Fruit fly (Drosophila melanogaster) whole organism, embryonic: ENCODE data around the gene CG13258.

Experiments used
- B-H2 ChIP-seq: fragments of 200-800 bp; sonication (Bioruptor generic); optimal IDR thresholded peaks from 2 replicates; lab custom pipeline; 2018; ENCODE audit warnings: missing biosample characterization, mild to moderate bottlenecking, missing genetic modification characterization
- CG10543 ChIP-seq: fragments of 200-800 bp; sonication (Bioruptor generic); optimal IDR thresholded peaks from 3 replicates; lab custom pipeline; 2017; ENCODE audit warnings: missing biosample characterization, mild to moderate bottlenecking, missing genetic modification characterization, moderate library complexity
- CG11504 ChIP-seq: fragments of 200-800 bp; sonication (Bioruptor generic); optimal IDR thresholded peaks from 3 replicates; lab custom pipeline; 2019; ENCODE audit warnings: missing biosample characterization, mild to moderate bottlenecking, missing genetic modification characterization, moderate library complexity
- CG12299 ChIP-seq: fragments of 200-800 bp; sonication (Bioruptor generic); optimal IDR thresholded peaks from 2 replicates; lab custom pipeline; 2018; ENCODE audit warnings: missing biosample characterization, mild to moderate bottlenecking, missing genetic modification characterization
- CG13894 ChIP-seq: fragments of 200-800 bp; sonication (Bioruptor generic); optimal IDR thresholded peaks from 3 replicates; lab custom pipeline; 2018; ENCODE audit warnings: missing biosample characterization, mild to moderate bottlenecking, missing genetic modification characterization, moderate library complexity
- CG15479 ChIP-seq: fragments of 200-800 bp; sonication (Bioruptor generic); optimal IDR thresholded peaks from 3 replicates; lab custom pipeline; 2019; ENCODE audit warnings: missing biosample characterization, mild to moderate bottlenecking, missing genetic modification characterization, moderate library complexity
- CG17359 ChIP-seq: fragments of 200-800 bp; sonication (Bioruptor generic); optimal IDR thresholded peaks from 3 replicates; lab custom pipeline; 2018; ENCODE audit warnings: missing biosample characterization, mild to moderate bottlenecking, missing genetic modification characterization, moderate library complexity
- CG17385 ChIP-seq: fragments of 200-800 bp; sonication (Bioruptor generic); optimal IDR thresholded peaks from 3 replicates; lab custom pipeline; 2018; ENCODE audit warnings: missing biosample characterization, mild to moderate bottlenecking, missing genetic modification characterization
- CG17612 ChIP-seq: fragments of 200-800 bp; sonication (Bioruptor generic); IDR thresholded peaks from 2 replicates; pipeline ENCODE4 v1.3.6; 2022; ENCODE audit warnings: missing biosample characterization, missing genetic modification characterization
- CG18619 ChIP-seq: fragments of 200-800 bp; sonication (Bioruptor generic); optimal IDR thresholded peaks from 3 replicates; lab custom pipeline; 2017; ENCODE audit warnings: missing biosample characterization, mild to moderate bottlenecking, missing genetic modification characterization
- CG2120 ChIP-seq: fragments of 200-800 bp; sonication (Bioruptor generic); optimal IDR thresholded peaks from 3 replicates; lab custom pipeline; 2016; ENCODE audit warnings: missing biosample characterization, missing genetic modification characterization
- CG30020 ChIP-seq: fragments of 200-800 bp; optimal IDR thresholded peaks from 2 replicates; lab custom pipeline; 2019; ENCODE audit warnings: missing biosample characterization, mild to moderate bottlenecking, missing genetic modification characterization, moderate library complexity
- CG33557 ChIP-seq: fragments of 200-800 bp; sonication (Bioruptor generic); optimal IDR thresholded peaks from 2 replicates; lab custom pipeline; 2019; ENCODE audit warnings: missing biosample characterization, mild to moderate bottlenecking, missing genetic modification characterization, moderate library complexity
- CG3838 ChIP-seq: fragments of 200-800 bp; sonication (Bioruptor generic); optimal IDR thresholded peaks from 3 replicates; lab custom pipeline; 2016; ENCODE audit warnings: missing biosample characterization, missing genetic modification characterization
- CG3847 ChIP-seq: fragments of 200-800 bp; sonication (Bioruptor generic); IDR thresholded peaks from 2 replicates; pipeline ENCODE4 v1.3.6; 2022; ENCODE audit warnings: missing biosample characterization, missing genetic modification characterization
- CG5180 ChIP-seq: fragments of 200-800 bp; sonication (Bioruptor generic); optimal IDR thresholded peaks from 3 replicates; lab custom pipeline; 2017; ENCODE audit warnings: missing biosample characterization, missing genetic modification characterization, mild to moderate bottlenecking, moderate library complexity, missing genetic modification reagents
- CG7372 ChIP-seq: fragments of 200-800 bp; sonication (Bioruptor generic); IDR thresholded peaks from 2 replicates; pipeline ENCODE4 v1.3.6; 2022; ENCODE audit warnings: missing biosample characterization, missing genetic modification characterization
- CG7556 ChIP-seq: fragments of 200-800 bp; sonication (Bioruptor generic); optimal IDR thresholded peaks from 2 replicates; lab custom pipeline; 2017; ENCODE audit warnings: missing biosample characterization, mild to moderate bottlenecking, missing genetic modification characterization
- CG8924 ChIP-seq: fragments of 200-800 bp; optimal IDR thresholded peaks from 3 replicates; lab custom pipeline; 2019; ENCODE audit warnings: missing biosample characterization, mild to moderate bottlenecking, missing genetic modification characterization, moderate library complexity
- CTCF ChIP-seq: fragments of 200-800 bp; sonication (Bioruptor generic); optimal IDR thresholded peaks from 2 replicates; lab custom pipeline; 2017; ENCODE audit warnings: missing biosample characterization, mild to moderate bottlenecking, missing genetic modification characterization, moderate library complexity
- CoRest ChIP-seq: fragments of 200-800 bp; sonication (Bioruptor generic); optimal IDR thresholded peaks from 3 replicates; lab custom pipeline; 2018; ENCODE audit warnings: missing biosample characterization, mild to moderate bottlenecking, missing genetic modification characterization, moderate library complexity
- Elba2 ChIP-seq: fragments of 200-800 bp; sonication (Bioruptor generic); optimal IDR thresholded peaks from 3 replicates; lab custom pipeline; 2016; ENCODE audit warnings: missing biosample characterization, missing genetic modification characterization
- Fer1 ChIP-seq: fragments of 200-800 bp; sonication (Bioruptor generic); optimal IDR thresholded peaks from 2 replicates; lab custom pipeline; 2017; ENCODE audit warnings: missing biosample characterization, mild to moderate bottlenecking, missing genetic modification characterization
- Hand ChIP-seq: fragments of 200-800 bp; sonication (Bioruptor generic); optimal IDR thresholded peaks from 2 replicates; lab custom pipeline; 2017; ENCODE audit warnings: mild to moderate bottlenecking, missing biosample characterization, missing genetic modification reagents, missing genetic modification characterization
- Hr78 ChIP-seq, 2 experiments: fragments of 200-800 bp in 1 of 2; fragments of >200 bp in 1 of 2; sonication (Bioruptor generic) in 1 of 2; optimal IDR thresholded peaks; 2 replicates each; lab custom pipeline; 2017 to 2019; ENCODE audit warnings: missing biosample characterization in 2 of 2, missing genetic modification characterization in 2 of 2, mild to moderate bottlenecking in 1 of 2, moderate library complexity in 1 of 2
- Med ChIP-seq: fragments of 200-800 bp; sonication (Bioruptor generic); peaks from one replicate; lab custom pipeline; 2016; ENCODE audit warnings: missing biosample characterization, missing genetic modification characterization, mild to moderate bottlenecking, inconsistent platforms, moderate library complexity
- Neu2 ChIP-seq: fragments of 200-800 bp; sonication (Bioruptor generic); optimal IDR thresholded peaks from 3 replicates; lab custom pipeline; 2016; ENCODE audit warnings: missing biosample characterization, missing genetic modification characterization, borderline replicate concordance
- Oli ChIP-seq: fragments of 200-800 bp; sonication (Bioruptor generic); optimal IDR thresholded peaks from 2 replicates; lab custom pipeline; 2018; ENCODE audit warnings: missing biosample characterization, mild to moderate bottlenecking, missing genetic modification characterization, moderate library complexity
- Sry-β ChIP-seq: fragments of 200-800 bp; sonication (Bioruptor generic); optimal IDR thresholded peaks from 2 replicates; lab custom pipeline; 2018; ENCODE audit warnings: missing biosample characterization, mild to moderate bottlenecking, missing genetic modification characterization, moderate library complexity
- Trl ChIP-seq, 3 experiments: fragments of >200 bp in 2 of 3; fragments of 200-800 bp in 1 of 3; sonication (Bioruptor generic) in 1 of 3; optimal IDR thresholded peaks; 2 replicates in 1 of 3; 3 replicates in 2 of 3; lab custom pipeline; 2016 to 2017; ENCODE audit warnings: missing biosample characterization in 1 of 3, missing genetic modification characterization in 1 of 3
- ab ChIP-seq: fragments of 200-800 bp; sonication (Bioruptor generic); optimal IDR thresholded peaks from 2 replicates; lab custom pipeline; 2016; ENCODE audit warnings: missing biosample characterization, missing genetic modification characterization
- ara ChIP-seq: fragments of 200-800 bp; sonication (Bioruptor generic); IDR thresholded peaks from 2 replicates; pipeline ENCODE4 v1.3.6; 2022; ENCODE audit warnings: missing biosample characterization, missing genetic modification characterization
- ash1 ChIP-seq: fragments of 200-800 bp; sonication (Bioruptor generic); optimal IDR thresholded peaks from 2 replicates; lab custom pipeline; 2018; ENCODE audit warnings: missing biosample characterization, mild to moderate bottlenecking, missing genetic modification characterization
- cg ChIP-seq: fragments of 200-800 bp; sonication (Bioruptor generic); optimal IDR thresholded peaks from 3 replicates; lab custom pipeline; 2019; ENCODE audit warnings: missing biosample characterization, mild to moderate bottlenecking, missing genetic modification characterization, moderate library complexity
- dimm ChIP-seq: fragments of 200-800 bp; sonication (Bioruptor generic); IDR thresholded peaks from 2 replicates; pipeline ENCODE4 v1.3.6; 2022; ENCODE audit warnings: missing biosample characterization, missing genetic modification characterization
- eve ChIP-seq, 2 experiments: fragments of >200 bp; optimal IDR thresholded peaks; 2 replicates each; lab custom pipeline; 2017; ENCODE audit warnings: missing biosample characterization in 2 of 2, missing genetic modification characterization in 2 of 2
- ftz-f1 ChIP-seq: fragments of 200-800 bp; sonication (Bioruptor generic); optimal IDR thresholded peaks from 2 replicates; lab custom pipeline; 2016; ENCODE audit warnings: missing biosample characterization, missing genetic modification characterization
- grn ChIP-seq: fragments of 200-800 bp; sonication (Bioruptor generic); optimal IDR thresholded peaks from 3 replicates; lab custom pipeline; 2017; ENCODE audit warnings: missing biosample characterization, missing genetic modification characterization
- insv ChIP-seq, 2 experiments: fragments of 200-800 bp; sonication (Bioruptor generic); optimal IDR thresholded peaks; 3 replicates each; lab custom pipeline; 2016 to 2018; ENCODE audit warnings: missing biosample characterization in 2 of 2, missing genetic modification characterization in 2 of 2
- lbe ChIP-seq: fragments of 200-800 bp; sonication (Bioruptor generic); optimal IDR thresholded peaks from 2 replicates; lab custom pipeline; 2016; ENCODE audit warnings: missing biosample characterization, mild to moderate bottlenecking, missing genetic modification characterization
- nau ChIP-seq: fragments of 200-800 bp; sonication (Bioruptor generic); optimal IDR thresholded peaks from 3 replicates; lab custom pipeline; 2017; ENCODE audit warnings: missing biosample characterization, mild to moderate bottlenecking, missing genetic modification characterization, missing genetic modification reagents
- nerfin-1 ChIP-seq: fragments of 200-800 bp; sonication (Bioruptor generic); optimal IDR thresholded peaks from 3 replicates; lab custom pipeline; 2019; ENCODE audit warnings: missing biosample characterization, mild to moderate bottlenecking, missing genetic modification characterization, moderate library complexity
- pfk ChIP-seq: fragments of 200-800 bp; sonication (Bioruptor generic); optimal IDR thresholded peaks from 2 replicates; lab custom pipeline; 2018; ENCODE audit warnings: missing biosample characterization, mild to moderate bottlenecking, missing genetic modification characterization, moderate library complexity
- pros ChIP-seq: fragments of 200-800 bp; sonication (Bioruptor generic); optimal IDR thresholded peaks from 3 replicates; lab custom pipeline; 2019; ENCODE audit warnings: missing biosample characterization, mild to moderate bottlenecking, missing genetic modification characterization, moderate library complexity
- sd ChIP-seq: fragments of 200-800 bp; sonication (Bioruptor generic); optimal IDR thresholded peaks from 3 replicates; lab custom pipeline; 2018; ENCODE audit warnings: missing biosample characterization, mild to moderate bottlenecking, missing genetic modification characterization, moderate library complexity
- sens ChIP-seq: fragments of 200-800 bp; sonication (Bioruptor generic); peaks from one replicate; lab custom pipeline; 2016; ENCODE audit warnings: missing biosample characterization, missing genetic modification characterization
- tap ChIP-seq: fragments of 200-800 bp; optimal IDR thresholded peaks from 3 replicates; lab custom pipeline; 2019; ENCODE audit warnings: missing biosample characterization, mild to moderate bottlenecking, missing genetic modification characterization, moderate library complexity
- twi ChIP-seq: fragments of 200-800 bp; optimal IDR thresholded peaks from 2 replicates; lab custom pipeline; 2019; ENCODE audit warnings: missing biosample characterization, mild to moderate bottlenecking, missing genetic modification characterization, moderate library complexity
- yki ChIP-seq: fragments of >200 bp; optimal IDR thresholded peaks from 3 replicates; lab custom pipeline; 2018

The CG13258 gene

DNA sequence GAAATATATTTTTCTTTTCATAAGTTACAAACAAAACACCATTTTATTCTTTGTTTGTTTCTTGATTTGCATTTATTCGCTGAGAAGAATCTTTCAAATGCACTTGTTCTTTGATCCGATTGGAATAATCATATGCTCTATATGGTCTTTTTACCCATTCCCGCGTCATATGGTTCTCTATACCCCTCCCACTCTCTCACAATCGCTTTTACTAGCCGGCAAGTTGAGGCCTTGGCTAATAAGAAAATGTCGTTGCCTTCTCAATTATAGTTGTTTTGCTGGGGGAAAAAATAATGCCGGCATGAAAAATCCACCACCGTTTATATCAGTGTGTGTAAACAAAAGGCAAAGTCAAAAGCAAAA, 24.0 kb downstream of the CG13258 start:
- TF ChIP-seq CG17359 (tag; lab: Kevin White, UChicago) = no peak
- TF ChIP-seq CG2120 (GFP tag; lab: Kevin White, UChicago) = peak; percentile 9
- peak; percentile 54 for TF ChIP-seq sens (GFP tag; lab: Kevin White, UChicago)
- TF ChIP-seq eve (GFP tag; optimal IDR thresholded peaks at IDR 0.05; lab: Kevin White, UChicago) = peak in 1 of 2 experiments; percentile 47
- TF ChIP-seq ara (GFP tag; lab: Robert Waterston, UW) = no peak
- TF ChIP-seq CG12299 (tag; lab: Kevin White, UChicago) = no peak
- TF ChIP-seq, all 482 proteins: peak for 3

DNA sequence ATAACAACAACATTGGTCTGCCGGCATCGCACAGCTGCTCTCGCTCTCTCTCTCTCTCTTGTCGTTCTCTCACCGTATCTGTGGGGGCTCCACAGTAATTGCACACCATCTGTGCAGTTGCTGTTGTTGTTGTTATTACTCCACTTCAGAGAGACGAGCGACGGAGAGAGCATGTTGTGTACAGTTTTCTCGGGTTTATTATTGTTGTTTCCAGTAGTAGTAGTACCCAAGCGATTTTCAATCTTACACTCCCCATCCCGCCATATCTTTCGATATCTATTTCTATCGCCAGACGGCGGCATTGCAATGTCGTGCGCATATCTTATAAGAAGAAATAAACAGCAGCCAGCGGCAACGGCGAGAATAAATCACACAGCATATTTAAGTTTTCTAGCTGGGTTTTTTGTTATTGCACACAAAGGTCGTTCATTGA, 24.7 kb downstream of the CG13258 start:
- no peak for TF ChIP-seq dimm (GFP tag; lab: Robert Waterston, UW)
- TF ChIP-seq lbe (GFP tag; lab: Kevin White, UChicago) = peak; percentile 14
- no peak for TF ChIP-seq ash1 (GFP tag; lab: Kevin White, UChicago)
- TF ChIP-seq CG15479 = peak; percentile 32
- TF ChIP-seq CoRest (tag; lab: Kevin White, UChicago) = no peak
- TF ChIP-seq ara (GFP tag; lab: Robert Waterston, UW) = no peak
- TF ChIP-seq insv (GFP tag; optimal IDR thresholded peaks at IDR 0.05; lab: Kevin White, UChicago) = peak in 1 of 2 experiments; percentile 76
- peak; percentile 75 for TF ChIP-seq Med (GFP tag; lab: Kevin White, UChicago)
- peak; percentile 65 for TF ChIP-seq CG5180 (GFP tag; lab: Kevin White, UChicago)
- no peak for TF ChIP-seq CG18619 (GFP tag; lab: Kevin White, UChicago)
- no peak for TF ChIP-seq Hand (GFP tag; lab: Kevin White, UChicago)
- peak; percentile 42 for TF ChIP-seq CG11504 (tag; lab: Kevin White, UChicago)
- peak; percentile 58 for TF ChIP-seq pros
- TF ChIP-seq pfk (GFP tag; lab: Kevin White, UChicago) = peak; percentile 66
- TF ChIP-seq nerfin-1 = peak; percentile 25
- TF ChIP-seq CG3838 (GFP tag; lab: Kevin White, UChicago) = peak; percentile 54
- TF ChIP-seq CG13894 = peak; percentile 91
- peak; percentile 2 for TF ChIP-seq CG33557
- TF ChIP-seq CTCF (GFP tag; lab: Kevin White, UChicago) = peak; percentile 6
- no peak for TF ChIP-seq CG17612 (GFP tag; lab: Robert Waterston, UW)
- no peak for TF ChIP-seq CG7372 (GFP tag; lab: Robert Waterston, UW)
- TF ChIP-seq Hr78 (GFP tag; optimal IDR thresholded peaks at IDR 0.05; lab: Kevin White, UChicago) = peak in 1 of 2 experiments; percentile 11
- peak; percentile 16 for TF ChIP-seq Sry-β (GFP tag; lab: Kevin White, UChicago)
- peak; percentile 85 to 95 for TF ChIP-seq Trl (optimal IDR thresholded peaks at IDR 0.05; lab: Kevin White, UChicago)
- no peak for TF ChIP-seq Trl (GFP tag; optimal IDR thresholded peaks at IDR 0.05; lab: Kevin White, UChicago)
- peak; percentile 57 for TF ChIP-seq sd (tag; lab: Kevin White, UChicago)
- no peak for TF ChIP-seq CG30020
- TF ChIP-seq CG10543 (GFP tag; lab: Kevin White, UChicago) = peak; percentile 3
- peak; percentile 34 for TF ChIP-seq tap
- TF ChIP-seq ab (GFP tag; lab: Kevin White, UChicago) = no peak
- peak; percentile 49 for TF ChIP-seq cg (GFP tag; lab: Kevin White, UChicago)
- peak; percentile 12 for TF ChIP-seq Fer1 (GFP tag; lab: Kevin White, UChicago)
- peak; percentile 73 for TF ChIP-seq yki (lab: Kevin White, UChicago)
- TF ChIP-seq CG8924 (tag; lab: Kevin White, UChicago) = peak; percentile 40
- TF ChIP-seq Neu2 (GFP tag; lab: Kevin White, UChicago) = peak; percentile 8
- TF ChIP-seq CG17385 (GFP tag; lab: Kevin White, UChicago) = peak; percentile 18
- TF ChIP-seq nau = peak; percentile 30
- TF ChIP-seq twi = peak; percentile 56
- peak; percentile 73 for TF ChIP-seq grn (GFP tag; lab: Kevin White, UChicago)
- TF ChIP-seq CG7556 (GFP tag; lab: Kevin White, UChicago) = no peak
- TF ChIP-seq ftz-f1 = peak; percentile 6
- no peak for TF ChIP-seq CG3847 (GFP tag; lab: Robert Waterston, UW)
- TF ChIP-seq Oli (tag; lab: Kevin White, UChicago) = no peak
- peak; percentile 8 for TF ChIP-seq Elba2 (GFP tag; lab: Kevin White, UChicago)
- no peak for TF ChIP-seq B-H2
